Worm (Caenorhabditis elegans): Measurements from ENCODE around the gene C54D10.9.

C54D10.9 gene

ce11 chrV:12410416-12411001, 36.4 kb upstream of the C54D10.9 start, which contains the start of gene hrg-2:
Gene hrg-2 (minus strand): TSS chrV:12410513.
- TF ChIP-seq lin-39 (tag; optimal IDR thresholded peaks at IDR 0.05) (no peak), elt-2 (tag; optimal IDR thresholded peaks at IDR 0.05) (no peak), nfya-1 (tag; optimal IDR thresholded peaks at IDR 0.05; ENCODE audit: insufficient read depth) (no peak), jun-1 (tag; optimal IDR thresholded peaks at IDR 0.05) (no peak), ZK546.5 (tag; optimal IDR thresholded peaks at IDR 0.05) (no peak), nhr-12 (tag; optimal IDR thresholded peaks at IDR 0.05) (no peak), lin-15B (tag; optimal IDR thresholded peaks at IDR 0.05) (no peak), nhr-76 (tag; optimal IDR thresholded peaks at IDR 0.05) (no peak)

- TF ChIP-seq fos-1 (tag; optimal IDR thresholded peaks at IDR 0.05) (no peak), elt-3 (tag; optimal IDR thresholded peaks at IDR 0.05) (peak in 1 of 3 experiments; percentile 45), elt-1 (tag; optimal IDR thresholded peaks at IDR 0.05) (peak; percentile 89), nhr-25 (tag; optimal IDR thresholded peaks at IDR 0.05) (peak; percentile 41)
Measured at ce11 chrV:12411909-12412308, 35.0 kb upstream of the C54D10.9 start, which contains the start of gene cdr-7. Gene cdr-7 (minus strand): TSS chrV:12412113.

ce11 chrV:12412321-12412720, 34.6 kb upstream of the C54D10.9 start:
- TF ChIP-seq nhr-67 (tag; optimal IDR thresholded peaks at IDR 0.05) (no peak), pha-4 (tag; optimal IDR thresholded peaks at IDR 0.05) (no peak), egl-27 (tag; optimal IDR thresholded peaks at IDR 0.05) (no peak), nhr-43 (tag; optimal IDR thresholded peaks at IDR 0.05; ENCODE audit: poor library complexity, severe bottlenecking) (no peak), unc-62 (GFP tag; optimal IDR thresholded peaks at IDR 0.05) (no peak), aly-2 (tag; optimal IDR thresholded peaks at IDR 0.05) (no peak), elt-3 (tag; optimal IDR thresholded peaks at IDR 0.05) (no peak), elt-1 (tag; optimal IDR thresholded peaks at IDR 0.05) (no peak), elt-2 (tag; optimal IDR thresholded peaks at IDR 0.05) (no peak), ZK546.5 (tag; optimal IDR thresholded peaks at IDR 0.05) (no peak), fkh-10 (GFP tag; optimal IDR thresholded peaks at IDR 0.05) (no peak)

ce11 chrV:12413651-12414114, 33.3 kb upstream of the C54D10.9 start, which contains the start of gene cdr-6:
Gene cdr-6 (minus strand): TSS chrV:12413701.
- TF ChIP-seq nhr-23 (tag; optimal IDR thresholded peaks at IDR 0.05) (peak; percentile 9), eor-1 (tag; optimal IDR thresholded peaks at IDR 0.05) (no peak), mml-1 (tag; optimal IDR thresholded peaks at IDR 0.05) (no peak), lin-15B (tag; optimal IDR thresholded peaks at IDR 0.05) (no peak), ceh-9 (tag; optimal IDR thresholded peaks at IDR 0.05) (no peak), egl-5 (tag; optimal IDR thresholded peaks at IDR 0.05) (no peak), nhr-76 (tag; optimal IDR thresholded peaks at IDR 0.05) (no peak), ztf-4 (tag; optimal IDR thresholded peaks at IDR 0.05) (no peak), fos-1 (tag; optimal IDR thresholded peaks at IDR 0.05) (no peak), ceh-28 (tag; optimal IDR thresholded peaks at IDR 0.05) (peak; percentile 28), skn-1 (tag; optimal IDR thresholded peaks at IDR 0.05) (no peak), fkh-10 (GFP tag; optimal IDR thresholded peaks at IDR 0.05) (no peak), nhr-43 (tag; optimal IDR thresholded peaks at IDR 0.05; ENCODE audit: poor library complexity, severe bottlenecking) (no peak), egl-27 (tag; optimal IDR thresholded peaks at IDR 0.05) (no peak), ceh-82 (tag; optimal IDR thresholded peaks at IDR 0.05) (no peak), unc-39 (tag; optimal IDR thresholded peaks at IDR 0.05) (no peak), pha-4 (tag; optimal IDR thresholded peaks at IDR 0.05) (peak; percentile 61), fkh-2 (tag; optimal IDR thresholded peaks at IDR 0.05) (no peak), nhr-237 (tag; optimal IDR thresholded peaks at IDR 0.05) (no peak), nhr-11 (tag; optimal IDR thresholded peaks at IDR 0.05) (no peak), jun-1 (tag; optimal IDR thresholded peaks at IDR 0.05) (no peak), ama-1 (optimal IDR thresholded peaks at IDR 0.05) (no peak), lin-39 (tag; optimal IDR thresholded peaks at IDR 0.05) (no peak), zag-1 (tag; optimal IDR thresholded peaks at IDR 0.05) (no peak), daf-12 (tag; optimal IDR thresholded peaks at IDR 0.05) (no peak), elt-2 (tag; optimal IDR thresholded peaks at IDR 0.05) (peak; percentile 46), sea-2 (GFP tag; optimal IDR thresholded peaks at IDR 0.05) (no peak), mdl-1 (tag; optimal IDR thresholded peaks at IDR 0.05) (no peak), pqm-1 (tag; optimal IDR thresholded peaks at IDR 0.05) (peak; percentile 63), ceh-16 (tag; optimal IDR thresholded peaks at IDR 0.05) (no peak), nhr-25 (tag; optimal IDR thresholded peaks at IDR 0.05) (no peak), elt-1 (tag; optimal IDR thresholded peaks at IDR 0.05) (no peak)

All from whole organism, L3 larva.